Worm (Caenorhabditis elegans) whole organism, L3 larva: ENCODE measurements around the gene Y41D4A.7.

Experiments used
- aly-2 ChIP-seq: fragments of 150-350 bp; optimal IDR thresholded peaks from 2 replicates; lab custom pipeline; 2014; ENCODE audit warnings: missing biosample characterization, missing genetic modification characterization
- ama-1 ChIP-seq: fragments of 150-350 bp; optimal IDR thresholded peaks from 2 replicates; lab custom pipeline; 2018
- ceh-28 ChIP-seq: fragments of 150-350 bp; optimal IDR thresholded peaks from 2 replicates; lab custom pipeline; 2014; ENCODE audit warnings: missing biosample characterization, missing genetic modification reagents, missing genetic modification characterization
- ceh-9 ChIP-seq: sonication (generic microtip); optimal IDR thresholded peaks from 2 replicates; lab custom pipeline; 2018; ENCODE audit warnings: missing biosample characterization, missing genetic modification characterization
- egl-27 ChIP-seq: sonication (generic microtip); optimal IDR thresholded peaks from 4 replicates; lab custom pipeline; 2017; ENCODE audit warnings: missing biosample characterization, missing genetic modification reagents, missing genetic modification characterization
- egl-5 ChIP-seq: fragments of 150-350 bp; optimal IDR thresholded peaks from 2 replicates; lab custom pipeline; 2017; ENCODE audit warnings: missing biosample characterization, missing genetic modification reagents, missing genetic modification characterization, inconsistent platforms
- elt-1 ChIP-seq: fragments of 150-350 bp; optimal IDR thresholded peaks from 2 replicates; lab custom pipeline; 2014; ENCODE audit warnings: missing biosample characterization, missing genetic modification characterization
- elt-2 ChIP-seq: sonication (generic microtip); optimal IDR thresholded peaks from 2 replicates; lab custom pipeline; 2016; ENCODE audit warnings: missing genetic modification reagents, mild to moderate bottlenecking, missing genetic modification characterization, missing compliant biosample characterization
- eor-1 ChIP-seq, 2 experiments: fragments of 150-350 bp; optimal IDR thresholded peaks; 2 replicates each; lab custom pipeline; 2014 to 2018; ENCODE audit warnings: missing biosample characterization in 2 of 2, missing genetic modification characterization in 2 of 2
- fkh-2 ChIP-seq: fragments of 150-350 bp; optimal IDR thresholded peaks from 2 replicates; lab custom pipeline; 2014; ENCODE audit warnings: missing biosample characterization, missing genetic modification reagents, missing genetic modification characterization
- fos-1 ChIP-seq: fragments of 150-350 bp; optimal IDR thresholded peaks from 2 replicates; lab custom pipeline; 2014; ENCODE audit warnings: missing biosample characterization, missing genetic modification characterization
- hmg-11 ChIP-seq: sonication (generic microtip); optimal IDR thresholded peaks from 2 replicates; lab custom pipeline; 2016; ENCODE audit warnings: missing genetic modification characterization, missing compliant biosample characterization
- jun-1 ChIP-seq: fragments of 150-350 bp; optimal IDR thresholded peaks from 2 replicates; lab custom pipeline; 2014; ENCODE audit warnings: missing biosample characterization, missing genetic modification reagents, missing genetic modification characterization
- lin-15B ChIP-seq: fragments of 150-350 bp; optimal IDR thresholded peaks from 2 replicates; lab custom pipeline; 2014; ENCODE audit warnings: missing biosample characterization, missing genetic modification characterization
- lin-39 ChIP-seq: fragments of 150-350 bp; optimal IDR thresholded peaks from 2 replicates; lab custom pipeline; 2018; ENCODE audit warnings: missing biosample characterization, missing genetic modification reagents, missing genetic modification characterization
- lsy-12 ChIP-seq: sonication (generic microtip); optimal IDR thresholded peaks from 2 replicates; lab custom pipeline; 2016; ENCODE audit warnings: mild to moderate bottlenecking, missing genetic modification characterization, missing compliant biosample characterization
- mdl-1 ChIP-seq: fragments of 150-350 bp; optimal IDR thresholded peaks from 2 replicates; lab custom pipeline; 2014; ENCODE audit warnings: missing biosample characterization, missing genetic modification characterization
- nfya-1 ChIP-seq: sonication (generic microtip); optimal IDR thresholded peaks from 2 replicates; lab custom pipeline; 2017; ENCODE audit warnings: missing genetic modification characterization, mild to moderate bottlenecking, missing compliant biosample characterization, antibody characterized with exemption, moderate library complexity; ENCODE audit not compliant: insufficient read depth
- nhr-11 ChIP-seq: fragments of 150-350 bp; optimal IDR thresholded peaks from 2 replicates; lab custom pipeline; 2014; ENCODE audit warnings: missing biosample characterization, missing genetic modification characterization
- nhr-12 ChIP-seq: fragments of 150-350 bp; optimal IDR thresholded peaks from 2 replicates; lab custom pipeline; 2014; ENCODE audit warnings: missing biosample characterization, missing genetic modification characterization
- nhr-23 ChIP-seq: fragments of 150-350 bp; optimal IDR thresholded peaks from 2 replicates; lab custom pipeline; 2014; ENCODE audit warnings: missing biosample characterization, missing genetic modification reagents, missing genetic modification characterization
- nhr-25 ChIP-seq: sonication (generic microtip); optimal IDR thresholded peaks from 2 replicates; lab custom pipeline; 2017; ENCODE audit warnings: missing biosample characterization, missing genetic modification characterization
- nhr-28 ChIP-seq: fragments of 150-350 bp; optimal IDR thresholded peaks from 2 replicates; lab custom pipeline; 2014; ENCODE audit warnings: missing biosample characterization, missing genetic modification characterization
- nhr-43 ChIP-seq: sonication (generic microtip); optimal IDR thresholded peaks from 2 replicates; lab custom pipeline; 2016; ENCODE audit warnings: mild to moderate bottlenecking, missing genetic modification characterization, missing compliant biosample characterization; ENCODE audit not compliant: poor library complexity, severe bottlenecking
- nhr-67 ChIP-seq: fragments of 150-350 bp; optimal IDR thresholded peaks from 2 replicates; lab custom pipeline; 2014; ENCODE audit warnings: missing biosample characterization, missing genetic modification characterization
- nhr-76 ChIP-seq: fragments of 150-350 bp; sonication (generic microtip); optimal IDR thresholded peaks from 5 replicates; lab custom pipeline; 2014; ENCODE audit warnings: missing biosample characterization, missing genetic modification characterization
- nhr-77 ChIP-seq: fragments of 150-350 bp; optimal IDR thresholded peaks from 2 replicates; lab custom pipeline; 2014; ENCODE audit warnings: missing biosample characterization, missing genetic modification characterization
- pha-4 ChIP-seq: fragments of 150-350 bp; optimal IDR thresholded peaks from 2 replicates; lab custom pipeline; 2014; ENCODE audit warnings: missing biosample characterization, missing genetic modification reagents, missing genetic modification characterization
- pqm-1 ChIP-seq: fragments of 150-350 bp; optimal IDR thresholded peaks from 2 replicates; lab custom pipeline; 2017; ENCODE audit warnings: missing biosample characterization, missing genetic modification characterization, inconsistent platforms
- skn-1 ChIP-seq: fragments of 150-350 bp; optimal IDR thresholded peaks from 2 replicates; lab custom pipeline; 2014; ENCODE audit warnings: missing biosample characterization, missing genetic modification characterization
- tbx-2 ChIP-seq: sonication (generic microtip); optimal IDR thresholded peaks from 2 replicates; lab custom pipeline; 2016; ENCODE audit warnings: mild to moderate bottlenecking, missing genetic modification characterization, missing compliant biosample characterization
- unc-62 ChIP-seq: fragments of 150-350 bp; sonication (generic microtip); optimal IDR thresholded peaks from 4 replicates; lab custom pipeline; 2014; ENCODE audit warnings: missing biosample characterization, missing genetic modification reagents, missing genetic modification characterization
- ztf-4 ChIP-seq: fragments of 150-350 bp; optimal IDR thresholded peaks from 2 replicates; lab custom pipeline; 2014; ENCODE audit warnings: missing biosample characterization, missing genetic modification characterization

Y41D4A.7 gene

DNA sequence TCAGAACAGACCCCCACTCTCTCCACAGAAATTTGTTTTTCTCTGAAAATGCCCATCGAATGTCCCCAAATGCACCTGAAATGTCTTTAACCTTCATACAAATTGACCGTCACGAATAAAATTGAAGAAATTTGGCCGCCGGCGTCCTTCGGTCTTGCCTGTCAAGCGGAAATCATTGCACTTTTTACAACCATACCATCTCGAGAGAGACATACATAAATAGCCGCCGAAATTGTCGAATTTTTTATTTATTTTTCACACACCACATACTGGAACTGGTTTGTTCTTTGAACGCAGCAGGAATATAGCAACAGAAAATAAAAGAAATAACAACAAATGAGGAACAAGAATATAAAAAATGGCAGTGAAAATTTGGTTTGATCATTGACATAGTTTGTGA is 45.7 kb downstream of the Y41D4A.7 start:
- TF ChIP-seq nfya-1 (no peak), pha-4 (tag; lab: Kevin White, UChicago) (no peak), nhr-23 (tag; lab: Kevin White, UChicago) (peak; percentile 14), nhr-25 (tag; lab: Kevin White, UChicago) (peak; percentile 60), elt-1 (tag; lab: Kevin White, UChicago) (no peak), pqm-1 (tag; lab: Kevin White, UChicago) (no peak), nhr-67 (tag; lab: Kevin White, UChicago) (no peak), lin-15B (tag; lab: Kevin White, UChicago) (no peak), ama-1 (lab: Kevin White, UChicago) (no peak), nhr-28 (no peak)
- TF ChIP-seq, all 47 proteins: peak for 2

DNA sequence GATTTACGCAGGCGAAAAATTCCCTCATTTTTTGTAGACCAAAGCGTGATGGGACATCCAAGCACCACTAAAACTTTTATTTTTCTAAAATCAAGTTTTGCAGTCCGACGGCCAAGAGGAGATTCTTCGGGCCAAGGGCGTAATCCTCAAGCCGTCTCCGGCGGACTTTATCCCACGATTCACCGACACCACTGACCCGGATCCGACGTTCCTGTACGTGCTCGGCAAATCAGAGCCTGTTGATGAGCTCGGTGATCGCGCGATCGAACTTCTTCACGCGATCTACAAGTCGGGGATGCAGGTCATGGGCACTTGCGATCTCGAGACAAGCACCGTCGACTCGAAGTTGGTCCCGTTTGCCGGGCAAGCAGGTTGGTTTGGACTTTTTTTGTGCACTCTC is 47.8 kb downstream of the Y41D4A.7 start:
- TF ChIP-seq ama-1 (lab: Kevin White, UChicago) (no peak), egl-27 (no peak), pqm-1 (tag; lab: Kevin White, UChicago) (no peak), nhr-76 (tag; lab: Kevin White, UChicago) (no peak), nhr-77 (tag; lab: Kevin White, UChicago) (no peak), lsy-12 (tag; lab: Kevin White, UChicago) (no peak), skn-1 (tag; lab: Kevin White, UChicago) (no peak), eor-1 (tag; optimal IDR thresholded peaks at IDR 0.05; lab: Kevin White, UChicago) (no peak), ztf-4 (no peak), egl-5 (no peak), nhr-12 (tag; lab: Kevin White, UChicago) (no peak), mdl-1 (tag; lab: Kevin White, UChicago) (no peak)

DNA sequence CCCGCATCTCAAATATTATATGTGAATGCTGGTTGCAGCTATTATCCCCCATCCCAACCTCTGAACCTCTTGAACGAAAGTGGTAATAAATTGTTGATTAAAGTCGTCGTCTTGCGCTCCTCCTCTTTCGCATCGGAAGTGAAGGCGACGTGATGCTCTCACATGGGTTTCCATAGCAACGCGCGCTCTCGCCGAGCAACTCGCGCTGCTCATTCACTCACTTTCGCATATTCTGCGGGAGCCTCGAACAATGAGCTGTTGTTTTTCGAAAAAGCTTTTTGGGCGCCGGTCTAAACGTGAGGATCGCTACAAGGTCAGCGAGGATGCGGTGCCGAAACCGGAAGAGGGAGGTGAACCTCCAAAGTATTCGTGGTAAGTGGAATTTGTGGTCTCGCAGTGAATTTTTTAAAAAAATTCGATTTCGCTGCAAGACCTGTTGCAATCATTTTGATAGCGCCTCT is 50.3 kb downstream of the Y41D4A.7 start, which contains the start of gene rpi-2:
Gene rpi-2 (plus strand): TSS at position 234 of the 461 bp plus-strand sequence.
- TF ChIP-seq unc-62 (GFP tag; lab: Kevin White, UChicago) (no peak), mdl-1 (tag; lab: Kevin White, UChicago) (no peak), aly-2 (tag; lab: Kevin White, UChicago) (peak; percentile 70), lin-39 (tag; lab: Kevin White, UChicago) (no peak), ceh-28 (tag; lab: Kevin White, UChicago) (peak; percentile 28), nhr-43 (tag; lab: Kevin White, UChicago) (peak; percentile 55), nhr-77 (tag; lab: Kevin White, UChicago) (peak; percentile 59), ama-1 (lab: Kevin White, UChicago) (peak; percentile 84), hmg-11 (tag; lab: Kevin White, UChicago) (peak; percentile 37), elt-2 (peak; percentile 23)

DNA sequence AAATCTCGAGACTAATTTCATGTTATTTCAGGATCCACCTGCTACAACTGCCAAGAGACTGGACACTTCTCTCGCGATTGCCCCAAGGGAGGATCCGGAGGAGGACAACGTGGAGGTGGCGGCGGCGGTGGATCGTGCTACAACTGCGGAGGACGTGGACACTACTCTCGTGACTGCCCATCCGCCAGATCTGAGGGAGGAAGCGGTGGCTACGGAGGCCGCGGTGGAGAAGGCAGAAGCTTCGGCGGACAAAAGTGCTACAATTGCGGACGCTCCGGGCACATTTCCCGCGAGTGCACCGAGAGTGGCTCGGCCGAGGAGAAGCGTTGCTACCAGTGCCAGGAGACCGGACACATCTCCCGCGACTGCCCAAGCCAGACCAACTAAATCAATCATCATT is 50.8 kb downstream of the Y41D4A.7 start:
- TF ChIP-seq nhr-23 (tag; lab: Kevin White, UChicago), result no peak
- no peak for TF ChIP-seq hmg-11 (tag; lab: Kevin White, UChicago)
- TF ChIP-seq pqm-1 (tag; lab: Kevin White, UChicago), result no peak
- TF ChIP-seq fkh-2 (tag; lab: Kevin White, UChicago), result no peak
- no peak for TF ChIP-seq ama-1 (lab: Kevin White, UChicago)
- TF ChIP-seq nhr-25 (tag; lab: Kevin White, UChicago), result no peak
- TF ChIP-seq mdl-1 (tag; lab: Kevin White, UChicago), result no peak
- no peak for TF ChIP-seq nhr-76 (tag; lab: Kevin White, UChicago)
- no peak for TF ChIP-seq egl-5
- no peak for TF ChIP-seq nhr-11 (tag; lab: Kevin White, UChicago)
- no peak for TF ChIP-seq unc-62 (GFP tag; lab: Kevin White, UChicago)
- TF ChIP-seq eor-1 (tag; optimal IDR thresholded peaks at IDR 0.05; lab: Kevin White, UChicago), result no peak
- no peak for TF ChIP-seq jun-1
- no peak for TF ChIP-seq tbx-2 (tag; lab: Kevin White, UChicago)
- TF ChIP-seq lin-15B (tag; lab: Kevin White, UChicago), result no peak
- no peak for TF ChIP-seq fos-1 (tag; lab: Kevin White, UChicago)
- TF ChIP-seq nhr-12 (tag; lab: Kevin White, UChicago), result no peak
- TF ChIP-seq ceh-28 (tag; lab: Kevin White, UChicago), result no peak
- no peak for TF ChIP-seq ceh-9
- TF ChIP-seq, all 47 proteins: peak for 0
